Fruit fly (Drosophila melanogaster): ENCODE data around the gene CG11585.

dm6 chrX:14184062-14184611 lies 5.2 kb upstream of the CG11585 start, which contains the start of gene CG32603:
- TF ChIP-seq ttk (optimal IDR thresholded peaks at IDR 0.05): no peak
- no peak for TF ChIP-seq insv (optimal IDR thresholded peaks at IDR 0.05)

Data from Kc167 (cell line).